Worm (Caenorhabditis elegans): ENCODE results near the gene fbxc-28.

Gene fbxc-28

DNA sequence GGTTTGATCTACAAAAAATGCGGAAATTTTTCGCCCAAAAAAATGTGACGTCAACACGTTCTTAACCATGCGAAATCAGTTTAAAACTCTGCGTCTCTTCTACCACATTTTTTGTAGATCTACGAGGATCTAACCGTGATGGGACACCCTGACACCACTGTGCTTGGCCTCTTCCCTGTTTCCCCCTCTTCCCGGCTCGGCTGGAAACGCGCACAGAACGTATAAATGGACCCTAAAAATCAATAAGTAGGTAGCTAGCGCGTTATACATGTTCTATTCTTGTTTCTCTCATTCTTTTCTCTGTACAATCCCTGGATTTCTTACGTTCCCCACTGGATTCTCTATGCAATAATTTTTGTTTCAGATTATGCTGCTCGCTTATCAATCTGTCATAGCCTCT is at the start of gene fbxc-28:
TSS of gene fbxc-28 (plus strand) at position 301 of the 400 bp plus-strand sequence.
- TF ChIP-seq F13H6.1 (tag; optimal IDR thresholded peaks at IDR 0.05) (no peak), hlh-15 (tag; optimal IDR thresholded peaks at IDR 0.05) (no peak), pros-1 (tag; optimal IDR thresholded peaks at IDR 0.05) (no peak), ceh-9 (tag; optimal IDR thresholded peaks at IDR 0.05) (no peak), pha-4 (tag; optimal IDR thresholded peaks at IDR 0.05) (no peak), eyg-1 (tag; optimal IDR thresholded peaks at IDR 0.05) (no peak), ceh-22 (tag; optimal IDR thresholded peaks at IDR 0.05) (no peak), ceh-14 (tag; optimal IDR thresholded peaks at IDR 0.05) (no peak), hlh-8 (tag; optimal IDR thresholded peaks at IDR 0.05) (no peak), mec-3 (tag; optimal IDR thresholded peaks at IDR 0.05; ENCODE audit: borderline replicate concordance) (no peak), pha-2 (tag; optimal IDR thresholded peaks at IDR 0.05) (no peak), dmd-4 (tag; optimal IDR thresholded peaks at IDR 0.05; ENCODE audit: borderline replicate concordance) (no peak), K09A11.1 (tag; optimal IDR thresholded peaks at IDR 0.05; ENCODE audit: insufficient read depth) (no peak), hlh-6 (tag; optimal IDR thresholded peaks at IDR 0.05) (no peak), ahr-1 (tag; optimal IDR thresholded peaks at IDR 0.05) (no peak)

DNA sequence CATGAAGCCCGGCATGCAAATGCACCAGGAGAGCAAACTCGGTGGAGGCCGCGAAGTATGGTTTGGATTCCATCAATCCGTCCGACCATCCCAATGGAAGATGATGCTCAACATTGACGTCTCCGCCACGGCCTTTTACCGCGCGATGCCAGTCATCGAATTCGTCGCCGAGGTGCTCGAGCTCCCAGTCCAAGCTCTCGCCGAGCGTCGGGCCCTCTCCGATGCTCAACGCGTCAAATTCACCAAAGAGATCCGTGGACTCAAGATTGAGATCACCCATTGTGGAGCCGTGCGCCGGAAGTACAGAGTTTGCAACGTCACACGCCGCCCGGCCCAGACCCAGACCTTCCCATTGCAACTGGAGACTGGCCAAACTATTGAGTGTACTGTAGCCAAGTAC is 47.9 kb upstream of the fbxc-28 start:
- no peak for TF ChIP-seq unc-3 (GFP tag; conservative IDR thresholded peaks at IDR 0.05)
- TF ChIP-seq unc-3 (tag; optimal IDR thresholded peaks at IDR 0.05): no peak
- TF ChIP-seq C38D4.7 (GFP tag; optimal IDR thresholded peaks at IDR 0.05): no peak
- TF ChIP-seq pros-1 (tag; optimal IDR thresholded peaks at IDR 0.05): no peak
- TF ChIP-seq ceh-2 (tag; optimal IDR thresholded peaks at IDR 0.05): no peak
- TF ChIP-seq mec-3 (tag; optimal IDR thresholded peaks at IDR 0.05; ENCODE audit: borderline replicate concordance): no peak
- TF ChIP-seq unc-42 (tag; optimal IDR thresholded peaks at IDR 0.05): no peak

DNA sequence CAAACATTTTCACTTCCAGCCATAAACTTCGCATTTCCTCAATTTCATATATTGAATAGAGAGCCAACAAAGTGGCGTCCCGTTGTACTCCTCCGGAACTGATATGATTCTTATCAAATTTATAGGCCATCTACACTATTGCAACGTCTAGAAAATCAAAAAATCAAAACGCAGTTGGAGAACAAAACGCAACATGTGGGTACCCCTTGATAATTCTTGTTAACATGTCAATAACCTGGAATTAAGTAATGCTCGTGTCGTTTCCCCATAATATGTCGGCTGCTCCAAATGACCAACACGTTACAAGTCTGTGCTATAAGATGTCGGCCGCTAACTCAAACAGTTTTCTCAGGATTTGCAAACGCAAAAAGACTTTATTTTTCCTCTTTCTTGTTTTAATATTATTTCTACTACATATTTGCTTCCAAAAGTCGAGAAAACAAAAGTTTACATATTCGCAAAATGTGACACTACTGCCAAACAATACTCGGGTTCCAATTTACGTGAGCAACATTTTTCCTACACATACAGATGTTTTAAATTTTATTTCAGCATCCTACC is 42.9 kb upstream of the fbxc-28 start:
- TF ChIP-seq sox-4 (tag; optimal IDR thresholded peaks at IDR 0.05): no peak
- no peak for TF ChIP-seq nhr-11 (tag; optimal IDR thresholded peaks at IDR 0.05)
- TF ChIP-seq npax-4 (tag; optimal IDR thresholded peaks at IDR 0.05): no peak

DNA sequence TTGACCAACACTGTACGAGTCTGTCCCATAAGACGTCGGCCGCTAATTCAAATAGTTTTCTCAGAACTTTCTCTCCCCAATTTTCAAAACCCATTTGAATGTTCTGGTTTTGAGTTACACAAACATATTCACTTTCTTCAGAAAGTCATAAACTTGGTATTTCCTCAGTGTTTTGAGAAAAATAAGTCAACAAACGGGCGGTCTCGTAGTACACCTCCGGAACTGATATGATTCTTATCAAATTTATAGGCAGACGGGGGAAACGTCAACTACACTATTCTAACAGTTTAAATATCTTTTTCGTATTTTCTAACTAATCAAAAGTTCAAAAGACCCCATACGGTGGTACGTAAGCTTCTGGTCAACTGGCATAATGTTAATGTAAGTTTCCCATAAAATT is 39.4 kb upstream of the fbxc-28 start:
- TF ChIP-seq pat-9 (tag; optimal IDR thresholded peaks at IDR 0.05) (no peak), elt-2 (tag; optimal IDR thresholded peaks at IDR 0.05) (peak; percentile 1)

DNA sequence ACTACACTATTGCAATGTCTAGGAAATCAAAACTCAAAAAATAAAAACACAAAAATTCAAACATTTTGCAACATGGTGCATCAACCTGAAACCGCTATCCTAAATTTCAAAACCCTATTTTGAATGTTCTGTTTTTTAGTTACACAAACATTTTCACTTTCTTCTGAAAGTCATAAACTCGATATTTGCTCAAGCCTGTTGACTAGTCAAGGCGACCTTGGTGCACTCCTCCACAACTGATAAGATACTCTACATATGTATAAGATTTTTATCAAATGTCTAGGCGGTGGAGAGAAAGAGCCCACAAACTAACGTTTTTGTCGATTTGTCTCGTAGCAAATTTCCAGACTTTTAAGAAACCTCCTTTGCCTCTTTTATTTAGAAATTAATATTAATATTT is 35.6 kb upstream of the fbxc-28 start, which contains the start of gene T07D3.4:
TSS of gene T07D3.4 (plus strand) at position 286 of the 400 bp plus-strand sequence.
- TF ChIP-seq elt-2 (tag; optimal IDR thresholded peaks at IDR 0.05): peak; percentile 69
- no peak for TF ChIP-seq fax-1 (tag; optimal IDR thresholded peaks at IDR 0.05)

DNA sequence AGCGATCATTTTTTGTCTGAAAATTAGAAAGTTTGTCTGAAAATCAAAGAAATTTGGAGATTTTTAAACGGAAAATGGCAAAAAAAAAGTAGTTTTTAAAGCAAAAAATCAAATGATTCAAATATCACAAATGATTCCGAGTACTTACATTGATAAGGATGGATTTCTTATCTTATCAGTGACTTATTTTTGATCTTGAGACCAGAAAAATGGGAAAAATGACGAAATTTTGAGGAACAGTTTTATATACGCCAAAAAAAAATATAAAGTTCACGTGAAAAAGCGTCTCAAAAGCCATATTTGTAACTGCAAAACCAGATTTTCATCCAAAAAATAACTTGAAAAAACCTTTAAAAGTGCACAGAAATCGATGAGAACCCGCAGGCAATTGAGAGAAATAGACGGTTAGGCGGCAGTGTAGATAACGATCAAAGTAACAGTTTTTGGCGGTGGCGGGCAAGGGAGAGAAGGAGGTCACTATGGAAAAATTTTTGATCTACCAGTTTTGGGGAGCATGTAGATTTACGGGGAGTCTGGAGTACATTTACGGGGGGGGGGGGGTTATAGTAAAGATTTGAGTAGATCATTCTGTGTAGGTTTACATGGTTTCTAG is 22.8 kb upstream of the fbxc-28 start, which contains the start of gene T07D3.9:
TSS of gene T07D3.9 (minus strand) at position 194 of the 613 bp plus-strand sequence.
- TF ChIP-seq sox-4 (tag; optimal IDR thresholded peaks at IDR 0.05) (no peak), sdc-2 (tag; optimal IDR thresholded peaks at IDR 0.05) (no peak), elt-2 (tag; optimal IDR thresholded peaks at IDR 0.05) (peak; percentile 92), ceh-48 (tag; optimal IDR thresholded peaks at IDR 0.05) (no peak), npax-4 (tag; optimal IDR thresholded peaks at IDR 0.05) (no peak), ceh-18 (tag; optimal IDR thresholded peaks at IDR 0.05) (no peak), pha-2 (tag; optimal IDR thresholded peaks at IDR 0.05) (no peak)

DNA sequence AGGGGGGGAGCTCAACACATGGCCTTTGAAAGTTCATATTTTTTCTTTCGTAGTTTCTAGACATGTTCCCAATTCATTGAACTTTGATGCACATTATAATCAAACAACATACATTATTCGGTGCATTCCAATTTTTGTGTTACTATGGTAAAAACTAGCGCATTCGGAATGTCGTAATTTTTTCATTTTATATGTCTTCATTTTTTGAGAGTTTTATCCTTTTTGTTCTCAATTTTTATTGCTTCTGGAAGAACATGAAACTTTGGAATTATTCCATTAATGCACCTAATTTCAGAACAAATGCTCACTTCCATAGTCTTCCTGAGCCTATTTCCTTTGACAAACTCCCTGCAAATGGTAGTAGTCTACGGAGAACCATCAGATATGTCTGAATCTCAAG is 22.0 kb upstream of the fbxc-28 start, which contains the start of gene T07D3.2:
TSS of gene T07D3.2 (plus strand) at position 301 of the 400 bp plus-strand sequence.
- TF ChIP-seq hlh-30 (tag; optimal IDR thresholded peaks at IDR 0.05; ENCODE audit: insufficient read depth) (no peak), dve-1 (tag; optimal IDR thresholded peaks at IDR 0.05) (no peak), ceh-24 (tag; optimal IDR thresholded peaks at IDR 0.05) (no peak), ceh-2 (tag; optimal IDR thresholded peaks at IDR 0.05) (no peak), pha-4 (tag; optimal IDR thresholded peaks at IDR 0.05) (no peak), ceh-6 (GFP tag; optimal IDR thresholded peaks at IDR 0.05) (no peak), C08G9.2 (tag; optimal IDR thresholded peaks at IDR 0.05) (no peak), T23F11.4 (GFP tag; optimal IDR thresholded peaks at IDR 0.05) (no peak), ceh-30 (tag; optimal IDR thresholded peaks at IDR 0.05) (no peak), nfya-1 (tag; optimal IDR thresholded peaks at IDR 0.05) (no peak), ref-2 (tag; optimal IDR thresholded peaks at IDR 0.05) (no peak), lin-11 (tag; optimal IDR thresholded peaks at IDR 0.05) (no peak), pat-9 (tag; optimal IDR thresholded peaks at IDR 0.05) (no peak), ceh-45 (GFP tag; IDR thresholded peaks at IDR 0.05) (no peak)
